Fruit fly (Drosophila melanogaster) whole organism, embryonic: ENCODE data around the gene lin-52.
A peak's percentile ranks its signal among the peaks of the same experiment; 100 is the strongest.

ENCODE experiments used
- Aef1 ChIP-seq: fragments of 200-800 bp; sonication (Bioruptor generic); IDR thresholded peaks from 3 replicates; pipeline ENCODE4 v1.3.6; 2022; ENCODE audit warnings: missing biosample characterization, missing genetic modification characterization
- CG1024 ChIP-seq: fragments of 200-800 bp; sonication (Bioruptor generic); IDR thresholded peaks from 2 replicates; pipeline ENCODE4 v1.3.6; 2022; ENCODE audit warnings: missing biosample characterization, missing genetic modification characterization
- CG11398 ChIP-seq: fragments of 200-800 bp; sonication (Bioruptor generic); optimal IDR thresholded peaks from 2 replicates; lab custom pipeline; 2016; ENCODE audit warnings: missing biosample characterization, missing genetic modification characterization
- CG1233 ChIP-seq: fragments of 200-800 bp; sonication (Bioruptor generic); optimal IDR thresholded peaks from 4 replicates; lab custom pipeline; 2018; ENCODE audit warnings: missing biosample characterization, mild to moderate bottlenecking, missing genetic modification characterization
- CG12391 ChIP-seq: fragments of 200-800 bp; sonication (Bioruptor generic); optimal IDR thresholded peaks from 3 replicates; lab custom pipeline; 2018; ENCODE audit warnings: missing biosample characterization, mild to moderate bottlenecking, missing genetic modification characterization, moderate library complexity
- CG14050 ChIP-seq: fragments of 200-800 bp; sonication (Bioruptor generic); IDR thresholded peaks from 3 replicates; pipeline ENCODE4 v1.3.6; 2022; ENCODE audit warnings: missing biosample characterization, missing genetic modification characterization
- CG15269 ChIP-seq: fragments of 200-800 bp; sonication (Bioruptor generic); optimal IDR thresholded peaks from 2 replicates; lab custom pipeline; 2018; ENCODE audit warnings: missing biosample characterization, mild to moderate bottlenecking, missing genetic modification characterization, moderate library complexity
- CG1792 ChIP-seq: fragments of 200-800 bp; sonication (Bioruptor generic); optimal IDR thresholded peaks from 2 replicates; lab custom pipeline; 2016; ENCODE audit warnings: missing biosample characterization, missing genetic modification characterization
- CG18619 ChIP-seq: fragments of 200-800 bp; sonication (Bioruptor generic); optimal IDR thresholded peaks from 3 replicates; lab custom pipeline; 2017; ENCODE audit warnings: missing biosample characterization, mild to moderate bottlenecking, missing genetic modification characterization
- CG18764 ChIP-seq: fragments of 200-800 bp; sonication (Bioruptor generic); optimal IDR thresholded peaks from 3 replicates; lab custom pipeline; 2016; ENCODE audit warnings: missing biosample characterization, missing genetic modification characterization
- CG2678 ChIP-seq: fragments of 200-800 bp; sonication (Bioruptor generic); optimal IDR thresholded peaks from 3 replicates; lab custom pipeline; 2019; ENCODE audit warnings: missing biosample characterization, mild to moderate bottlenecking, missing genetic modification characterization, moderate library complexity
- CG3163 ChIP-seq: fragments of 200-800 bp; sonication (Bioruptor generic); optimal IDR thresholded peaks from 3 replicates; lab custom pipeline; 2016; ENCODE audit warnings: missing biosample characterization, missing genetic modification characterization
- CG32532 ChIP-seq: fragments of 200-800 bp; sonication (Bioruptor generic); IDR thresholded peaks from 2 replicates; pipeline ENCODE4 v1.3.6; 2022; ENCODE audit warnings: missing biosample characterization, missing genetic modification characterization
- CG3407 ChIP-seq: fragments of 200-800 bp; sonication (Bioruptor generic); optimal IDR thresholded peaks from 2 replicates; lab custom pipeline; 2018; ENCODE audit warnings: missing biosample characterization, mild to moderate bottlenecking, missing genetic modification characterization
- CG42726 ChIP-seq: fragments of 200-800 bp; sonication (Bioruptor generic); IDR thresholded peaks from 2 replicates; pipeline ENCODE4 v1.3.6; 2022; ENCODE audit warnings: missing biosample characterization, missing genetic modification characterization; ENCODE audit not compliant: partially characterized antibody
- CG4424 ChIP-seq: fragments of 200-800 bp; sonication (Bioruptor generic); optimal IDR thresholded peaks from 3 replicates; lab custom pipeline; 2016; ENCODE audit warnings: missing biosample characterization, missing genetic modification characterization
- CG6689 ChIP-seq: fragments of 200-800 bp; sonication (Bioruptor generic); IDR thresholded peaks from 2 replicates; pipeline ENCODE4 v1.3.6; 2022; ENCODE audit warnings: missing biosample characterization, missing genetic modification characterization
- CG7556 ChIP-seq: fragments of 200-800 bp; sonication (Bioruptor generic); optimal IDR thresholded peaks from 2 replicates; lab custom pipeline; 2017; ENCODE audit warnings: missing biosample characterization, mild to moderate bottlenecking, missing genetic modification characterization
- CG9876 ChIP-seq: fragments of 200-800 bp; sonication (Bioruptor generic); optimal IDR thresholded peaks from 2 replicates; lab custom pipeline; 2016; ENCODE audit warnings: missing biosample characterization, missing genetic modification characterization
- CHES-1-like ChIP-seq: fragments of 200-800 bp; sonication (Bioruptor generic); optimal IDR thresholded peaks from 2 replicates; lab custom pipeline; 2016; ENCODE audit warnings: missing biosample characterization, missing genetic modification characterization
- CoRest ChIP-seq: fragments of 200-800 bp; sonication (Bioruptor generic); optimal IDR thresholded peaks from 3 replicates; lab custom pipeline; 2018; ENCODE audit warnings: missing biosample characterization, mild to moderate bottlenecking, missing genetic modification characterization, moderate library complexity
- Dref ChIP-seq: fragments of 200-800 bp; sonication (Bioruptor generic); IDR thresholded peaks from 2 replicates; pipeline ENCODE4 v1.3.6; 2022; ENCODE audit warnings: missing biosample characterization, missing genetic modification characterization
- Eip74EF ChIP-seq, 2 experiments: fragments of 200-800 bp in 1 of 2; fragments of >200 bp in 1 of 2; sonication (Bioruptor generic) in 1 of 2; optimal IDR thresholded peaks; 2 replicates each; lab custom pipeline; 2017 to 2019; ENCODE audit warnings: missing biosample characterization in 2 of 2, missing genetic modification characterization in 2 of 2, mild to moderate bottlenecking in 1 of 2, moderate library complexity in 1 of 2
- Elba2 ChIP-seq: fragments of 200-800 bp; sonication (Bioruptor generic); optimal IDR thresholded peaks from 3 replicates; lab custom pipeline; 2016; ENCODE audit warnings: missing biosample characterization, missing genetic modification characterization
- Gsc ChIP-seq: fragments of 200-800 bp; sonication (Bioruptor generic); IDR thresholded peaks from 2 replicates; pipeline ENCODE4 v1.3.6; 2022; ENCODE audit warnings: missing biosample characterization, missing genetic modification characterization
- HLH54F ChIP-seq: fragments of 200-800 bp; sonication (Bioruptor generic); optimal IDR thresholded peaks from 3 replicates; lab custom pipeline; 2016; ENCODE audit warnings: missing biosample characterization, missing genetic modification characterization
- Lhr ChIP-seq: fragments of 200-800 bp; sonication (Bioruptor generic); optimal IDR thresholded peaks from 3 replicates; lab custom pipeline; 2017; ENCODE audit warnings: mild to moderate bottlenecking, missing biosample characterization, missing genetic modification reagents, missing genetic modification characterization
- Myb ChIP-seq: fragments of 200-800 bp; sonication (Bioruptor generic); optimal IDR thresholded peaks from 2 replicates; lab custom pipeline; 2016; ENCODE audit warnings: missing biosample characterization, missing genetic modification characterization
- NK7.1 ChIP-seq: fragments of 200-800 bp; sonication (Bioruptor generic); optimal IDR thresholded peaks from 3 replicates; lab custom pipeline; 2016; ENCODE audit warnings: missing biosample characterization, missing genetic modification characterization
- Neu2 ChIP-seq: fragments of 200-800 bp; sonication (Bioruptor generic); optimal IDR thresholded peaks from 3 replicates; lab custom pipeline; 2016; ENCODE audit warnings: missing biosample characterization, missing genetic modification characterization, borderline replicate concordance
- Sin3A ChIP-seq: fragments of >200 bp; optimal IDR thresholded peaks from 2 replicates; lab custom pipeline; 2018
- Xrp1 ChIP-seq: fragments of 200-800 bp; sonication (Bioruptor generic); IDR thresholded peaks from 2 replicates; pipeline ENCODE4 v1.3.6; 2022; ENCODE audit warnings: missing biosample characterization, missing genetic modification characterization
- YL-1 ChIP-seq: fragments of 200-800 bp; sonication (Bioruptor generic); optimal IDR thresholded peaks from 3 replicates; lab custom pipeline; 2017; ENCODE audit warnings: missing biosample characterization, mild to moderate bottlenecking, missing genetic modification characterization
- cg ChIP-seq: fragments of 200-800 bp; sonication (Bioruptor generic); optimal IDR thresholded peaks from 3 replicates; lab custom pipeline; 2019; ENCODE audit warnings: missing biosample characterization, mild to moderate bottlenecking, missing genetic modification characterization, moderate library complexity
- chinmo ChIP-seq: fragments of 200-800 bp; sonication (Bioruptor generic); IDR thresholded peaks from 4 replicates; pipeline ENCODE4 v1.3.6; 2022; ENCODE audit warnings: missing biosample characterization, missing genetic modification characterization; ENCODE audit not compliant: partially characterized antibody
- chn ChIP-seq: fragments of 200-800 bp; sonication (Bioruptor generic); optimal IDR thresholded peaks from 2 replicates; lab custom pipeline; 2016; ENCODE audit warnings: missing biosample characterization, missing genetic modification characterization
- crc ChIP-seq: fragments of 200-800 bp; sonication (Bioruptor generic); optimal IDR thresholded peaks from 2 replicates; lab custom pipeline; 2016; ENCODE audit warnings: missing biosample characterization, missing genetic modification characterization
- crol ChIP-seq: fragments of 200-800 bp; sonication (Bioruptor generic); IDR thresholded peaks from 2 replicates; pipeline ENCODE4 v1.3.6; 2022; ENCODE audit warnings: missing biosample characterization, missing genetic modification characterization
- dati ChIP-seq: fragments of 200-800 bp; sonication (Bioruptor generic); IDR thresholded peaks from 2 replicates; pipeline ENCODE4 v1.3.6; 2022; ENCODE audit warnings: missing biosample characterization, missing genetic modification characterization
- dmrt99B ChIP-seq: fragments of 200-800 bp; sonication (Bioruptor generic); optimal IDR thresholded peaks from 2 replicates; lab custom pipeline; 2018; ENCODE audit warnings: missing biosample characterization, mild to moderate bottlenecking, missing genetic modification characterization, moderate library complexity
- emc ChIP-seq: fragments of 200-800 bp; sonication (Bioruptor generic); optimal IDR thresholded peaks from 2 replicates; lab custom pipeline; 2016; ENCODE audit warnings: missing biosample characterization, missing genetic modification characterization
- fd64A ChIP-seq: fragments of 200-800 bp; sonication (Bioruptor generic); optimal IDR thresholded peaks from 3 replicates; lab custom pipeline; 2018; ENCODE audit warnings: missing biosample characterization, mild to moderate bottlenecking, missing genetic modification characterization
- gcm2 ChIP-seq: fragments of 200-800 bp; sonication (Bioruptor generic); optimal IDR thresholded peaks from 2 replicates; lab custom pipeline; 2016; ENCODE audit warnings: missing biosample characterization, missing genetic modification characterization
- hth ChIP-seq: fragments of >200 bp; optimal IDR thresholded peaks from 2 replicates; lab custom pipeline; 2017; ENCODE audit warnings: inconsistent platforms
- lilli ChIP-seq: fragments of 200-800 bp; sonication (Bioruptor generic); optimal IDR thresholded peaks from 3 replicates; lab custom pipeline; 2016; ENCODE audit warnings: missing biosample characterization, missing genetic modification characterization
- slou ChIP-seq: fragments of 200-800 bp; sonication (Bioruptor generic); optimal IDR thresholded peaks from 3 replicates; lab custom pipeline; 2016; ENCODE audit warnings: missing biosample characterization, missing genetic modification characterization
- sqz ChIP-seq: fragments of 200-800 bp; sonication (Bioruptor generic); optimal IDR thresholded peaks from 3 replicates; lab custom pipeline; 2018; ENCODE audit warnings: missing biosample characterization, mild to moderate bottlenecking, missing genetic modification characterization
- tgo ChIP-seq: fragments of 200-800 bp; sonication (Bioruptor generic); IDR thresholded peaks from 3 replicates; pipeline ENCODE4 v1.3.6; 2022; ENCODE audit warnings: missing biosample characterization, missing genetic modification characterization
- tin ChIP-seq: fragments of 200-800 bp; sonication (Bioruptor generic); optimal IDR thresholded peaks from 3 replicates; lab custom pipeline; 2016; ENCODE audit warnings: missing biosample characterization, missing genetic modification characterization
- tll ChIP-seq, 2 experiments: fragments of 200-800 bp in 1 of 2; fragments of >200 bp in 1 of 2; sonication (Bioruptor generic) in 1 of 2; optimal IDR thresholded peaks; 2 replicates each; lab custom pipeline; 2017 to 2019; ENCODE audit warnings: missing biosample characterization in 2 of 2, missing genetic modification characterization in 2 of 2, mild to moderate bottlenecking in 1 of 2, moderate library complexity in 1 of 2
- wdn ChIP-seq: fragments of 200-800 bp; sonication (Bioruptor generic); IDR thresholded peaks from 2 replicates; pipeline ENCODE4 v1.3.6; 2022; ENCODE audit warnings: missing biosample characterization, missing genetic modification characterization

Gene lin-52

dm6 chrX:5735268-5735941 lies 19.4 kb downstream of the lin-52 start (continued):
- TF ChIP-seq cg (peak; percentile 3), NK7.1 (GFP tag; lab: Kevin White, UChicago) (peak; percentile 31), CG7556 (GFP tag; lab: Kevin White, UChicago) (peak; percentile 72), CG2678 (peak; percentile 82), CG3163 (no peak), Sin3A (no peak), YL-1 (no peak), CG3407 (GFP tag; lab: Kevin White, UChicago) (peak; percentile 50), Dref (no peak), dmrt99B (peak; percentile 86), slou (GFP tag; lab: Kevin White, UChicago) (no peak), lilli (GFP tag; lab: Kevin White, UChicago) (peak; percentile 85), Xrp1 (GFP tag; lab: Robert Waterston, UW) (peak; percentile 83), HLH54F (GFP tag; lab: Kevin White, UChicago) (peak; percentile 40), chinmo (GFP tag; lab: Robert Waterston, UW) (no peak), chn (peak; percentile 58), CG18619 (peak; percentile 62), dati (no peak), Aef1 (GFP tag; lab: Robert Waterston, UW) (peak; percentile 64), tin (GFP tag; lab: Kevin White, UChicago) (peak; percentile 61), wdn (GFP tag; lab: Robert Waterston, UW) (peak; percentile 71), Elba2 (GFP tag; lab: Kevin White, UChicago) (no peak), crc (GFP tag; lab: Kevin White, UChicago) (peak; percentile 24), Gsc (GFP tag; lab: Robert Waterston, UW) (0 out of 2 replicates have a peak, but pooled peaks have one; percentile 17), tgo (peak; percentile 83), CG42726 (GFP tag; lab: Robert Waterston, UW) (no peak), Eip74EF (GFP tag; optimal IDR thresholded peaks at IDR 0.05; lab: Kevin White, UChicago) (peak in 1 of 2 experiments; percentile 77), emc (no peak), Lhr (GFP tag; lab: Kevin White, UChicago) (no peak), CG9876 (GFP tag; lab: Kevin White, UChicago) (no peak), gcm2 (GFP tag; lab: Kevin White, UChicago) (no peak), CG32532 (GFP tag; lab: Robert Waterston, UW) (peak; percentile 82), CG1024 (GFP tag; lab: Robert Waterston, UW) (peak; percentile 48; the same call in 1 of the 2 replicates), CHES-1-like (GFP tag; lab: Kevin White, UChicago) (peak; percentile 37), CG1792 (GFP tag; lab: Kevin White, UChicago) (no peak), CG15269 (tag; lab: Kevin White, UChicago) (peak; percentile 86), CG14050 (GFP tag; lab: Robert Waterston, UW) (peak; percentile 67), crol (GFP tag; lab: Robert Waterston, UW) (peak; percentile 29; the same call in 1 of the 2 replicates), CG11398 (GFP tag; lab: Kevin White, UChicago) (no peak), CG4424 (GFP tag; lab: Kevin White, UChicago) (peak; percentile 61), hth (no peak), CG1233 (peak; percentile 37), CG12391 (tag; lab: Kevin White, UChicago) (peak; percentile 80), Neu2 (GFP tag; lab: Kevin White, UChicago) (no peak), Myb (GFP tag; lab: Kevin White, UChicago) (peak; percentile 18), CoRest (tag; lab: Kevin White, UChicago) (peak; percentile 77), sqz (no peak), fd64A (GFP tag; lab: Kevin White, UChicago) (no peak), CG18764 (GFP tag; lab: Kevin White, UChicago) (peak; percentile 26), CG6689 (peak; percentile 83), tll (GFP tag; optimal IDR thresholded peaks at IDR 0.05; lab: Kevin White, UChicago) (no peak)
